Fruit fly (Drosophila melanogaster) whole organism, embryonic: ENCODE measurements around the gene CG11456.

ENCODE experiments used
- ATbp ChIP-seq: fragments of 200-800 bp; sonication (Bioruptor generic); optimal IDR thresholded peaks from 2 replicates; lab custom pipeline; 2017; ENCODE audit warnings: missing biosample characterization, mild to moderate bottlenecking, missing genetic modification characterization, missing genetic modification reagents
- Bdp1 ChIP-seq: fragments of 200-800 bp; sonication (Bioruptor generic); optimal IDR thresholded peaks from 3 replicates; lab custom pipeline; 2016; ENCODE audit warnings: missing biosample characterization, missing genetic modification characterization
- Bgb ChIP-seq: fragments of 200-800 bp; sonication (Bioruptor generic); IDR thresholded peaks from 2 replicates; pipeline ENCODE4 v1.3.6; 2022; ENCODE audit warnings: missing biosample characterization, missing genetic modification characterization; ENCODE audit not compliant: partially characterized antibody
- C15 ChIP-seq: fragments of 200-800 bp; sonication (Bioruptor generic); IDR thresholded peaks from 3 replicates; pipeline ENCODE4 v1.3.6; 2022; ENCODE audit warnings: missing biosample characterization, missing genetic modification characterization
- CG10267 ChIP-seq: fragments of 200-800 bp; sonication (Bioruptor generic); optimal IDR thresholded peaks from 2 replicates; lab custom pipeline; 2018; ENCODE audit warnings: missing biosample characterization, mild to moderate bottlenecking, missing genetic modification characterization, moderate library complexity
- CG11696 ChIP-seq: fragments of 200-800 bp; sonication (Bioruptor generic); IDR thresholded peaks from 2 replicates; pipeline ENCODE4 v1.3.6; 2022; ENCODE audit warnings: missing biosample characterization, missing genetic modification characterization
- CG1233 ChIP-seq: fragments of 200-800 bp; sonication (Bioruptor generic); optimal IDR thresholded peaks from 4 replicates; lab custom pipeline; 2018; ENCODE audit warnings: missing biosample characterization, mild to moderate bottlenecking, missing genetic modification characterization
- CG13624 ChIP-seq: fragments of 200-800 bp; sonication (Bioruptor generic); optimal IDR thresholded peaks from 2 replicates; lab custom pipeline; 2016; ENCODE audit warnings: missing biosample characterization, missing genetic modification characterization
- CG1529 ChIP-seq: fragments of 200-800 bp; sonication (Bioruptor generic); optimal IDR thresholded peaks from 3 replicates; lab custom pipeline; 2018; ENCODE audit warnings: missing biosample characterization, missing genetic modification characterization
- CG15601 ChIP-seq: fragments of 200-800 bp; sonication (Bioruptor generic); optimal IDR thresholded peaks from 3 replicates; lab custom pipeline; 2019; ENCODE audit warnings: missing biosample characterization, mild to moderate bottlenecking, missing genetic modification characterization, moderate library complexity
- CG16779 ChIP-seq: fragments of 200-800 bp; sonication (Bioruptor generic); IDR thresholded peaks from 2 replicates; pipeline ENCODE4 v1.3.6; 2022; ENCODE audit warnings: missing biosample characterization, missing genetic modification characterization
- CG17186 ChIP-seq: fragments of 200-800 bp; sonication (Bioruptor generic); optimal IDR thresholded peaks from 3 replicates; lab custom pipeline; 2017; ENCODE audit warnings: missing biosample characterization, missing genetic modification reagents, missing genetic modification characterization
- CG17359 ChIP-seq: fragments of 200-800 bp; sonication (Bioruptor generic); optimal IDR thresholded peaks from 3 replicates; lab custom pipeline; 2018; ENCODE audit warnings: missing biosample characterization, mild to moderate bottlenecking, missing genetic modification characterization, moderate library complexity
- CG17912 ChIP-seq: fragments of 200-800 bp; sonication (Bioruptor generic); optimal IDR thresholded peaks from 2 replicates; lab custom pipeline; 2018; ENCODE audit warnings: missing biosample characterization, mild to moderate bottlenecking, missing genetic modification characterization
- CG18476 ChIP-seq: fragments of 200-800 bp; sonication (Bioruptor generic); optimal IDR thresholded peaks from 2 replicates; lab custom pipeline; 2016; ENCODE audit warnings: missing biosample characterization, mild to moderate bottlenecking, missing genetic modification characterization
- CG2712 ChIP-seq: fragments of 200-800 bp; optimal IDR thresholded peaks from 3 replicates; lab custom pipeline; 2019; ENCODE audit warnings: missing biosample characterization, mild to moderate bottlenecking, missing genetic modification characterization, moderate library complexity
- CG3163 ChIP-seq: fragments of 200-800 bp; sonication (Bioruptor generic); optimal IDR thresholded peaks from 3 replicates; lab custom pipeline; 2016; ENCODE audit warnings: missing biosample characterization, missing genetic modification characterization
- CG3726 ChIP-seq: fragments of 200-800 bp; sonication (Bioruptor generic); IDR thresholded peaks from 3 replicates; pipeline ENCODE4, ENCODE4 v1.3.6; 2022; ENCODE audit warnings: missing biosample characterization, missing genetic modification characterization
- CG42726 ChIP-seq: fragments of 200-800 bp; sonication (Bioruptor generic); IDR thresholded peaks from 2 replicates; pipeline ENCODE4 v1.3.6; 2022; ENCODE audit warnings: missing biosample characterization, missing genetic modification characterization; ENCODE audit not compliant: partially characterized antibody
- CG8281 ChIP-seq: fragments of 200-800 bp; sonication (Bioruptor generic); optimal IDR thresholded peaks from 2 replicates; lab custom pipeline; 2018; ENCODE audit warnings: missing biosample characterization, mild to moderate bottlenecking, missing genetic modification characterization, moderate library complexity
- CG8359 ChIP-seq: fragments of 200-800 bp; sonication (Bioruptor generic); optimal IDR thresholded peaks from 2 replicates; lab custom pipeline; 2017; ENCODE audit warnings: missing biosample characterization, mild to moderate bottlenecking, missing genetic modification characterization, borderline replicate concordance
- Dip3 ChIP-seq: fragments of 200-800 bp; sonication (Bioruptor generic); optimal IDR thresholded peaks from 3 replicates; lab custom pipeline; 2016; ENCODE audit warnings: missing biosample characterization, missing genetic modification characterization
- Drgx ChIP-seq: fragments of 200-800 bp; sonication (Bioruptor generic); IDR thresholded peaks from 2 replicates; pipeline ENCODE4 v1.3.6; 2022; ENCODE audit warnings: missing biosample characterization, missing genetic modification characterization
- H2.0 ChIP-seq: fragments of 200-800 bp; sonication (Bioruptor generic); IDR thresholded peaks from 2 replicates; pipeline ENCODE4 v1.3.6; 2022; ENCODE audit warnings: missing biosample characterization, missing genetic modification characterization
- MBD-R2 ChIP-seq: fragments of 200-800 bp; sonication (Bioruptor generic); IDR thresholded peaks from 2 replicates; pipeline ENCODE4 v1.3.6; 2022; ENCODE audit warnings: missing biosample characterization, missing genetic modification characterization
- MESR4 ChIP-seq: fragments of 200-800 bp; sonication (Bioruptor generic); optimal IDR thresholded peaks from 2 replicates; lab custom pipeline; 2018; ENCODE audit warnings: missing biosample characterization, mild to moderate bottlenecking, missing genetic modification characterization, moderate library complexity
- Mes4 ChIP-seq: fragments of 200-800 bp; sonication (Bioruptor generic); optimal IDR thresholded peaks from 2 replicates; lab custom pipeline; 2016; ENCODE audit warnings: missing biosample characterization, missing genetic modification characterization
- Nf-YB ChIP-seq: fragments of 200-800 bp; sonication (Bioruptor generic); optimal IDR thresholded peaks from 3 replicates; lab custom pipeline; 2019; ENCODE audit warnings: missing biosample characterization, mild to moderate bottlenecking, missing genetic modification characterization, moderate library complexity
- Ravus ChIP-seq: fragments of 200-800 bp; sonication (Bioruptor generic); IDR thresholded peaks from 2 replicates; pipeline ENCODE4 v1.3.6; 2022; ENCODE audit warnings: missing biosample characterization, missing genetic modification characterization
- Sry-δ ChIP-seq: fragments of 200-800 bp; sonication (Bioruptor generic); optimal IDR thresholded peaks from 2 replicates; lab custom pipeline; 2016; ENCODE audit warnings: missing biosample characterization, missing genetic modification characterization
- amos ChIP-seq: fragments of 200-800 bp; sonication (Bioruptor generic); IDR thresholded peaks from 2 replicates; pipeline ENCODE4 v1.3.6; 2022; ENCODE audit warnings: missing biosample characterization, missing genetic modification characterization; ENCODE audit not compliant: partially characterized antibody
- btn ChIP-seq: fragments of 200-800 bp; sonication (Bioruptor generic); optimal IDR thresholded peaks from 2 replicates; lab custom pipeline; 2016; ENCODE audit warnings: missing biosample characterization, missing genetic modification characterization
- caup ChIP-seq: fragments of 200-800 bp; sonication (Bioruptor generic); optimal IDR thresholded peaks from 3 replicates; lab custom pipeline; 2017; ENCODE audit warnings: missing biosample characterization, mild to moderate bottlenecking, missing genetic modification characterization, moderate library complexity; ENCODE audit not compliant: severe bottlenecking
- chinmo ChIP-seq: fragments of 200-800 bp; sonication (Bioruptor generic); IDR thresholded peaks from 4 replicates; pipeline ENCODE4 v1.3.6; 2022; ENCODE audit warnings: missing biosample characterization, missing genetic modification characterization; ENCODE audit not compliant: partially characterized antibody
- gfzf ChIP-seq: fragments of 200-800 bp; sonication (Bioruptor generic); optimal IDR thresholded peaks from 2 replicates; lab custom pipeline; 2016; ENCODE audit warnings: missing biosample characterization, mild to moderate bottlenecking, missing genetic modification characterization, moderate library complexity
- insv ChIP-seq, 2 experiments: fragments of 200-800 bp; sonication (Bioruptor generic); optimal IDR thresholded peaks; 3 replicates each; lab custom pipeline; 2016 to 2018; ENCODE audit warnings: missing biosample characterization in 2 of 2, missing genetic modification characterization in 2 of 2
- lmd ChIP-seq: fragments of 200-800 bp; sonication (Bioruptor generic); IDR thresholded peaks from 2 replicates; pipeline ENCODE4 v1.3.6; 2022; ENCODE audit warnings: missing biosample characterization, missing genetic modification characterization
- nmo ChIP-seq: fragments of 200-800 bp; sonication (Bioruptor generic); optimal IDR thresholded peaks from 2 replicates; lab custom pipeline; 2018; ENCODE audit warnings: missing biosample characterization, mild to moderate bottlenecking, missing genetic modification characterization, moderate library complexity
- odd ChIP-seq: fragments of 200-800 bp; sonication (Bioruptor generic); optimal IDR thresholded peaks from 2 replicates; lab custom pipeline; 2017; ENCODE audit warnings: missing biosample characterization, mild to moderate bottlenecking, missing genetic modification characterization
- pb ChIP-seq: fragments of 200-800 bp; sonication (Bioruptor generic); optimal IDR thresholded peaks from 3 replicates; lab custom pipeline; 2016; ENCODE audit warnings: missing biosample characterization, missing genetic modification characterization
- rib ChIP-seq: fragments of 200-800 bp; sonication (Bioruptor generic); IDR thresholded peaks from 2 replicates; pipeline ENCODE4 v1.3.6; 2022; ENCODE audit warnings: missing biosample characterization, missing genetic modification characterization
- ro ChIP-seq: fragments of 200-800 bp; sonication (Bioruptor generic); IDR thresholded peaks from 2 replicates; pipeline ENCODE4 v1.3.6; 2022; ENCODE audit warnings: missing biosample characterization, missing genetic modification characterization
- schlank ChIP-seq: fragments of 200-800 bp; sonication (Bioruptor generic); optimal IDR thresholded peaks from 2 replicates; lab custom pipeline; 2018; ENCODE audit warnings: missing biosample characterization, mild to moderate bottlenecking, missing genetic modification characterization
- sens ChIP-seq: fragments of 200-800 bp; sonication (Bioruptor generic); peaks from one replicate; lab custom pipeline; 2016; ENCODE audit warnings: missing biosample characterization, missing genetic modification characterization
- sima ChIP-seq: fragments of 200-800 bp; sonication (Bioruptor generic); optimal IDR thresholded peaks from 2 replicates; lab custom pipeline; 2016; ENCODE audit warnings: missing biosample characterization, missing genetic modification characterization
- stc ChIP-seq: fragments of 200-800 bp; sonication (Bioruptor generic); IDR thresholded peaks from 2 replicates; pipeline ENCODE4 v1.3.6; 2022; ENCODE audit warnings: missing biosample characterization, missing genetic modification characterization
- tap ChIP-seq: fragments of 200-800 bp; optimal IDR thresholded peaks from 3 replicates; lab custom pipeline; 2019; ENCODE audit warnings: missing biosample characterization, mild to moderate bottlenecking, missing genetic modification characterization, moderate library complexity
- trem ChIP-seq: fragments of 200-800 bp; optimal IDR thresholded peaks from 3 replicates; lab custom pipeline; 2019; ENCODE audit warnings: missing biosample characterization, mild to moderate bottlenecking, missing genetic modification characterization, moderate library complexity
- wor ChIP-seq: fragments of 200-800 bp; sonication (Bioruptor generic); IDR thresholded peaks from 2 replicates; pipeline ENCODE4 v1.3.6; 2022; ENCODE audit warnings: missing biosample characterization, missing genetic modification characterization

CG11456 gene

dm6 chr3L:20798325-20798846, 43.4 kb upstream of the CG11456 start, which contains the start of the genes CG3698 and tzn (continued):
- peak; percentile 92 for TF ChIP-seq schlank
- peak; percentile 80 for TF ChIP-seq Bdp1
- 0 out of 2 replicates have a peak, but pooled peaks have one; percentile 7 for TF ChIP-seq CG42726 (GFP tag; lab: Robert Waterston, UW)
- peak; percentile 91 for TF ChIP-seq CG2712
- peak; percentile 97 for TF ChIP-seq CG1233 (GFP tag; lab: Kevin White, UChicago)
- peak; percentile 71 for TF ChIP-seq btn (GFP tag; lab: Kevin White, UChicago)
- TF ChIP-seq CG18476 (GFP tag; lab: Kevin White, UChicago), result peak; percentile 67
- TF ChIP-seq ATbp, result peak; percentile 94
- TF ChIP-seq sima, result peak; percentile 76
- TF ChIP-seq Sry-δ (GFP tag; lab: Kevin White, UChicago), result peak; percentile 58
- TF ChIP-seq C15 (GFP tag; lab: Robert Waterston, UW), result peak; percentile 92
- TF ChIP-seq, all 482 proteins: peak for 403

- TF ChIP-seq gfzf (GFP tag; lab: Kevin White, UChicago), result peak; percentile 86
- TF ChIP-seq CG1233 (GFP tag; lab: Kevin White, UChicago), result no peak
- TF ChIP-seq Bgb (GFP tag; lab: Robert Waterston, UW), result peak; percentile 23; the same call in 1 of the 2 replicates
- peak; percentile 9 for TF ChIP-seq CG17186 (GFP tag; lab: Kevin White, UChicago)
- TF ChIP-seq Nf-YB, result no peak
- peak; percentile 76 for TF ChIP-seq trem (tag; lab: Kevin White, UChicago)
- TF ChIP-seq odd (GFP tag; lab: Kevin White, UChicago), result no peak
- peak; percentile 74 for TF ChIP-seq MBD-R2 (GFP tag; lab: Robert Waterston, UW)
- peak; percentile 41 for TF ChIP-seq MESR4
- TF ChIP-seq C15 (GFP tag; lab: Robert Waterston, UW), result no peak
- TF ChIP-seq stc (GFP tag; lab: Robert Waterston, UW), result no peak
- TF ChIP-seq CG8359 (GFP tag; lab: Kevin White, UChicago), result peak; percentile 22
- no peak for TF ChIP-seq tap
- no peak for TF ChIP-seq CG3726
- TF ChIP-seq CG3163 (GFP tag; lab: Kevin White, UChicago), result no peak
- TF ChIP-seq CG42726 (GFP tag; lab: Robert Waterston, UW), result no peak
- TF ChIP-seq nmo (GFP tag; lab: Kevin White, UChicago), result peak; percentile 31
- peak; percentile 37 for TF ChIP-seq CG10267
- no peak for TF ChIP-seq Dip3 (GFP tag; lab: Kevin White, UChicago)
- no peak for TF ChIP-seq H2.0 (GFP tag; lab: Robert Waterston, UW)
- TF ChIP-seq CG16779, result no peak
- no peak for TF ChIP-seq sens
- no peak for TF ChIP-seq pb (GFP tag; lab: Kevin White, UChicago)
- TF ChIP-seq wor (GFP tag; lab: Robert Waterston, UW), result no peak
- no peak for TF ChIP-seq Mes4 (GFP tag; lab: Kevin White, UChicago)
- no peak for TF ChIP-seq caup (GFP tag; lab: Kevin White, UChicago)
- no peak for TF ChIP-seq CG17359
- no peak for TF ChIP-seq rib
- 0 out of 4 replicates have a peak, but pooled peaks have one; percentile 35 for TF ChIP-seq chinmo (GFP tag; lab: Robert Waterston, UW)
- TF ChIP-seq CG13624 (GFP tag; lab: Kevin White, UChicago), result no peak
- no peak for TF ChIP-seq CG1529 (GFP tag; lab: Kevin White, UChicago)
- no peak for TF ChIP-seq Ravus (GFP tag; lab: Robert Waterston, UW)
- TF ChIP-seq CG15601 (tag; lab: Kevin White, UChicago), result no peak
- no peak for TF ChIP-seq CG8281 (tag; lab: Kevin White, UChicago)
- no peak for TF ChIP-seq Drgx
- TF ChIP-seq lmd, result no peak
- TF ChIP-seq amos (GFP tag; lab: Robert Waterston, UW), result peak; percentile 31; the same call in 1 of the 2 replicates
- TF ChIP-seq CG17912 (GFP tag; lab: Kevin White, UChicago), result no peak
- no peak for TF ChIP-seq CG11696 (GFP tag; lab: Robert Waterston, UW)
- TF ChIP-seq insv (GFP tag; optimal IDR thresholded peaks at IDR 0.05; lab: Kevin White, UChicago), result peak in 1 of 2 experiments; percentile 80
- no peak for TF ChIP-seq ro
These were observed 41.6 kb upstream of the CG11456 start, which contains the start of gene Spc105R for dm6 chr3L:20800208-20800607. Gene Spc105R, plus strand, starts transcription at chr3L:20800410.
